Worm (Caenorhabditis elegans): ENCODE results near the gene toc-1.

Gene toc-1

DNA sequence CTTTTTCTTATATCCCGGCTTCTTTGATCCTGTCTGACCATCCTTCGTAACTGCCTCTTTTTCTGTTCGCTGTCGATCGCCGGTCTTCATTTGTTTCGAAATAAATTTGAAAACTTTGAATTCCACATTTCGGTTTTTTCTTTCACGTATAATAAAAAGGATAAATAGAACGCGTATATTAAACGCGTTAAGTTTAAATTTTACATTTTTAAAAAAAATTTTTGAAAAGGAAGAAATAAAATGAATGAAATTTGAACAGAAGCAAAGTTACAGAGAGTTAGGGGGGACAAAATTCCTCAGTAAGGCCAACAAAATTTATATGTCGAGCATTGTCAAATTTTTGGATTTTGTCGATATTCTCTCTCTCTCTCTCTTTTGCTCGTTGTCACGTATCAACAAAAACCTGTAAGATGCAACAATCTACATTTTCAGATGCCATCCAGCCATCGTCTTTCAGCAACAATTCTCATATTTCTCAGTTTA is 26.8 kb downstream of the toc-1 start, which contains the start of the genes T15B12.2 and F52C9.5:
T15B12.2 (minus strand) TSS at position 101 of the 483 bp plus-strand sequence.
F52C9.5 (plus strand) TSS at position 433 of the 483 bp plus-strand sequence.
- no peak for TF ChIP-seq nhr-67 (tag; optimal IDR thresholded peaks at IDR 0.05)

DNA sequence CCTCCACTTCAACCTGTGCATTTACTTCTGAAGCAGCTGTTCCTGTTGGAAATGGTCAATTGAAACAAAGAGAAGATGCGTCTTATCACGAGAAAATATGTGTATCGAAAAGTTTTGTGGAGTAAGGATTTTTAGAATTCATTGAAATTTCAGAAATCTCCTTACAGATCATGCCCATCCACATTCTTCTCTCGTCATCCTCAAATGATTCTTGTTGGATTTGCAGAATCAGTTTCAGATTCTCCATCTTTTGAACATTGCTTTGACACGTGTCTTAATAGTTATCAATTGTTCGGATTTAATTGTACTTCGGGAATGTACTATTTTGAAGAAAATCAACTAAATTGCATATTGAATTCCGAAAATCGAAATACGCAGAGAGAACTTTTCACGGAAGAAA is 29.0 kb downstream of the toc-1 start:
- TF ChIP-seq fkh-2 (tag; optimal IDR thresholded peaks at IDR 0.05), result no peak

DNA sequence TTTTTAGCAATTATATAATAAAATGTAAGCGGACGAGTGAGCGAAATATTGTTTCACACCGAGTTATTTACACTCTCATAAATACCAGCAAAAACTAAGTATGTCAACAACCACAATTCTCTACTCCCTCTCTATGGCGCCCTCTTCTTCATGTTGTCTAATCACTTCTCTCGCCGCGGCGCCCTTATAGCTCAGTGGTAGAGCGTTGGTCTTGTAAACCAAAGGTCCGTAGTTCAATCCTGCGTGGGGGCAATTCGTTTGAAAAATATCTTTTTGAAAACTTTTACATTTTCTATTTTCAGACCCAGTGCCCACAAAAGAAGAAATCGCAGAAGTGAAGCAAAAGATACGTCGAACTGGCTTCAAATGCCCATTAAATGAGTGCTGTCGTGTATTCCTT is 30.7 kb downstream of the toc-1 start:
- TF ChIP-seq nhr-237 (tag; optimal IDR thresholded peaks at IDR 0.05), result no peak
- TF ChIP-seq egl-5 (tag; optimal IDR thresholded peaks at IDR 0.05), result no peak
- peak; percentile 21 for TF ChIP-seq egl-27 (tag; optimal IDR thresholded peaks at IDR 0.05)
- TF ChIP-seq lin-15B (tag; optimal IDR thresholded peaks at IDR 0.05), result peak; percentile 31
- no peak for TF ChIP-seq ztf-11 (tag; optimal IDR thresholded peaks at IDR 0.05)
- peak; percentile 81 for TF ChIP-seq nhr-43 (tag; optimal IDR thresholded peaks at IDR 0.05; ENCODE audit: poor library complexity, severe bottlenecking)
- TF ChIP-seq tbx-2 (tag; optimal IDR thresholded peaks at IDR 0.05), result peak; percentile 60
- peak; percentile 63 for TF ChIP-seq lsy-12 (tag; optimal IDR thresholded peaks at IDR 0.05)
- TF ChIP-seq zag-1 (tag; optimal IDR thresholded peaks at IDR 0.05), result no peak
- TF ChIP-seq nhr-23 (tag; optimal IDR thresholded peaks at IDR 0.05), result peak; percentile 23
- TF ChIP-seq R02D3.7 (tag; optimal IDR thresholded peaks at IDR 0.05), result peak; percentile 20
- TF ChIP-seq elt-2 (tag; optimal IDR thresholded peaks at IDR 0.05), result peak; percentile 27
- peak; percentile 88 for TF ChIP-seq pha-4 (tag; optimal IDR thresholded peaks at IDR 0.05)
- peak; percentile 87 for TF ChIP-seq hmg-11 (tag; optimal IDR thresholded peaks at IDR 0.05)
- TF ChIP-seq skn-1 (tag; optimal IDR thresholded peaks at IDR 0.05), result peak; percentile 23
- TF ChIP-seq nfya-1 (tag; optimal IDR thresholded peaks at IDR 0.05; ENCODE audit: insufficient read depth), result peak; percentile 40
- TF ChIP-seq nhr-25 (tag; optimal IDR thresholded peaks at IDR 0.05), result peak; percentile 32
- no peak for TF ChIP-seq nhr-77 (tag; optimal IDR thresholded peaks at IDR 0.05)
- TF ChIP-seq ztf-4 (tag; optimal IDR thresholded peaks at IDR 0.05), result peak; percentile 15
- TF ChIP-seq ceh-82 (tag; optimal IDR thresholded peaks at IDR 0.05), result peak; percentile 11

DNA sequence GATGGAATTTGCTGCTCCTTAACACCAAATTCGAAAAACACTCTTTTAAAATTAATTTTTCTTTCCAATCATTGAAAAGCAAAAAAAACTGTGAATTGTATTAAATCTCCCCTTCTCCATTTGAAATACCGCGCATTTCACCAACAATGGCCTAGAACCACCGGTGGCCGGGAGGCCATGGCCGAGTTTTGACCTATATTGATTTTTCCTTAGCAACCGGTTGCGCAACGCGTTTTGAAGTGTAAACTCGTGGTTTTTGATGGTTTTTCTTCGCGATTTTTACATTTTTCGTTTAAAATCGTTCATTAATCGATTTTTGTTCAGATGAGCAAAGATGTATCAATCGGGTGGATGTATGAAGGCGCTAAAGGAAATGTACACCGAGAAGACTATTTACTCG is 33.2 kb downstream of the toc-1 start, which contains the start of gene mog-3:
mog-3 (plus strand) TSS at position 319 of the 400 bp plus-strand sequence.
- TF ChIP-seq elt-3 (tag; optimal IDR thresholded peaks at IDR 0.05) (no peak), eor-1 (tag; optimal IDR thresholded peaks at IDR 0.05) (no peak), nhr-237 (tag; optimal IDR thresholded peaks at IDR 0.05) (no peak), zag-1 (tag; optimal IDR thresholded peaks at IDR 0.05) (no peak), elt-2 (tag; optimal IDR thresholded peaks at IDR 0.05) (peak; percentile 2), ama-1 (optimal IDR thresholded peaks at IDR 0.05) (no peak), unc-39 (tag; optimal IDR thresholded peaks at IDR 0.05) (no peak), ceh-82 (tag; optimal IDR thresholded peaks at IDR 0.05) (no peak), jun-1 (tag; optimal IDR thresholded peaks at IDR 0.05) (no peak), mml-1 (tag; optimal IDR thresholded peaks at IDR 0.05) (no peak), nhr-77 (tag; optimal IDR thresholded peaks at IDR 0.05) (no peak), mdl-1 (tag; optimal IDR thresholded peaks at IDR 0.05) (no peak), nhr-28 (tag; optimal IDR thresholded peaks at IDR 0.05) (no peak), fkh-2 (tag; optimal IDR thresholded peaks at IDR 0.05) (no peak), skn-1 (tag; optimal IDR thresholded peaks at IDR 0.05) (no peak), ceh-28 (tag; optimal IDR thresholded peaks at IDR 0.05) (peak; percentile 87), ztf-11 (tag; optimal IDR thresholded peaks at IDR 0.05) (no peak), ztf-4 (tag; optimal IDR thresholded peaks at IDR 0.05) (no peak), nhr-25 (tag; optimal IDR thresholded peaks at IDR 0.05) (peak; percentile 59), ZK546.5 (tag; optimal IDR thresholded peaks at IDR 0.05) (no peak), sea-2 (GFP tag; optimal IDR thresholded peaks at IDR 0.05) (no peak), lin-39 (tag; optimal IDR thresholded peaks at IDR 0.05) (peak; percentile 40), ceh-9 (tag; optimal IDR thresholded peaks at IDR 0.05) (no peak), ceh-16 (tag; optimal IDR thresholded peaks at IDR 0.05) (no peak), tbx-2 (tag; optimal IDR thresholded peaks at IDR 0.05) (no peak), fos-1 (tag; optimal IDR thresholded peaks at IDR 0.05) (no peak), elt-1 (tag; optimal IDR thresholded peaks at IDR 0.05) (no peak), egl-5 (tag; optimal IDR thresholded peaks at IDR 0.05) (no peak), hmg-11 (tag; optimal IDR thresholded peaks at IDR 0.05) (peak; percentile 58), nhr-43 (tag; optimal IDR thresholded peaks at IDR 0.05; ENCODE audit: poor library complexity, severe bottlenecking) (peak; percentile 75), unc-62 (GFP tag; optimal IDR thresholded peaks at IDR 0.05) (no peak), aly-2 (tag; optimal IDR thresholded peaks at IDR 0.05) (no peak), nhr-76 (tag; optimal IDR thresholded peaks at IDR 0.05) (no peak), daf-12 (tag; optimal IDR thresholded peaks at IDR 0.05) (no peak), nhr-23 (tag; optimal IDR thresholded peaks at IDR 0.05) (peak; percentile 64), fkh-10 (GFP tag; optimal IDR thresholded peaks at IDR 0.05) (no peak), nhr-67 (tag; optimal IDR thresholded peaks at IDR 0.05) (no peak), egl-27 (tag; optimal IDR thresholded peaks at IDR 0.05) (no peak), nhr-12 (tag; optimal IDR thresholded peaks at IDR 0.05) (no peak), lin-15B (tag; optimal IDR thresholded peaks at IDR 0.05) (peak; percentile 63), snpc-4 (tag; optimal IDR thresholded peaks at IDR 0.05) (peak; percentile 21), nhr-11 (tag; optimal IDR thresholded peaks at IDR 0.05) (no peak)
